Worm (Caenorhabditis elegans) whole organism, L1 larva: Measurements from ENCODE around the gene F15E6.10.

Source experiments
- ama-1 ChIP-seq: fragments of 150-350 bp; optimal IDR thresholded peaks from 2 replicates; lab custom pipeline; 2014
- nhr-28 ChIP-seq: fragments of 150-350 bp; optimal IDR thresholded peaks from 2 replicates; lab custom pipeline; 2014; ENCODE audit warnings: missing biosample characterization, missing genetic modification characterization
- nhr-76 ChIP-seq: sonication (generic microtip); optimal IDR thresholded peaks from 2 replicates; lab custom pipeline; 2017; ENCODE audit warnings: missing biosample characterization, missing genetic modification characterization
- ztf-4 ChIP-seq: fragments of 150-350 bp; optimal IDR thresholded peaks from 2 replicates; lab custom pipeline; 2014; ENCODE audit warnings: missing biosample characterization, missing genetic modification characterization

ce11 chrIV:4299994-4300393, 7.3 kb downstream of the F15E6.10 start:
- TF ChIP-seq ama-1 (lab: Kevin White, UChicago), result no peak
- TF ChIP-seq nhr-28 (tag; lab: Kevin White, UChicago), result no peak
- no peak for TF ChIP-seq ztf-4
- TF ChIP-seq nhr-76 (tag; lab: Kevin White, UChicago), result no peak
